Fruit fly (Drosophila melanogaster) whole organism, embryonic: ENCODE measurements around the gene Eig71Ed.

Experiments used
- Atf-2 ChIP-seq: fragments of 200-800 bp; sonication (Bioruptor generic); optimal IDR thresholded peaks from 2 replicates; lab custom pipeline; 2016; ENCODE audit warnings: missing biosample characterization, missing genetic modification characterization
- Bgb ChIP-seq: fragments of 200-800 bp; sonication (Bioruptor generic); IDR thresholded peaks from 2 replicates; pipeline ENCODE4 v1.3.6; 2022; ENCODE audit warnings: missing biosample characterization, missing genetic modification characterization; ENCODE audit not compliant: partially characterized antibody
- CG11695 ChIP-seq: fragments of 200-800 bp; sonication (Bioruptor generic); IDR thresholded peaks from 3 replicates; pipeline ENCODE4 v1.3.6; 2022; ENCODE audit warnings: missing biosample characterization, missing genetic modification characterization
- CG15269 ChIP-seq: fragments of 200-800 bp; sonication (Bioruptor generic); optimal IDR thresholded peaks from 2 replicates; lab custom pipeline; 2018; ENCODE audit warnings: missing biosample characterization, mild to moderate bottlenecking, missing genetic modification characterization, moderate library complexity
- CG17328 ChIP-seq: fragments of 200-800 bp; sonication (Bioruptor generic); IDR thresholded peaks from 2 replicates; pipeline ENCODE4 v1.3.6; 2022; ENCODE audit warnings: missing biosample characterization, missing genetic modification characterization
- CG17612 ChIP-seq: fragments of 200-800 bp; sonication (Bioruptor generic); IDR thresholded peaks from 2 replicates; pipeline ENCODE4 v1.3.6; 2022; ENCODE audit warnings: missing biosample characterization, missing genetic modification characterization
- CG2875 ChIP-seq: fragments of 200-800 bp; sonication (Bioruptor generic); optimal IDR thresholded peaks from 2 replicates; lab custom pipeline; 2017; ENCODE audit warnings: missing biosample characterization, mild to moderate bottlenecking, missing genetic modification characterization, missing genetic modification reagents
- CG34224 ChIP-seq: fragments of 200-800 bp; sonication (Bioruptor generic); IDR thresholded peaks from 3 replicates; pipeline ENCODE4 v1.3.6; 2022; ENCODE audit warnings: missing biosample characterization, missing genetic modification characterization; ENCODE audit not compliant: partially characterized antibody
- CG5245 ChIP-seq: fragments of 200-800 bp; sonication (Bioruptor generic); optimal IDR thresholded peaks from 3 replicates; lab custom pipeline; 2016; ENCODE audit warnings: missing biosample characterization, missing genetic modification characterization
- CG6175 ChIP-seq: fragments of 200-800 bp; sonication (Bioruptor generic); IDR thresholded peaks from 3 replicates; pipeline ENCODE4 v1.3.6; 2022; ENCODE audit warnings: missing biosample characterization, missing genetic modification characterization
- CG6254 ChIP-seq: fragments of 200-800 bp; sonication (Bioruptor generic); optimal IDR thresholded peaks from 3 replicates; lab custom pipeline; 2017; ENCODE audit warnings: mild to moderate bottlenecking, missing biosample characterization, missing genetic modification reagents, missing genetic modification characterization
- CG7357 ChIP-seq: fragments of 200-800 bp; sonication (Bioruptor generic); IDR thresholded peaks from 3 replicates; pipeline ENCODE4 v1.3.6; 2022; ENCODE audit warnings: missing biosample characterization, missing genetic modification characterization
- CG7556 ChIP-seq: fragments of 200-800 bp; sonication (Bioruptor generic); optimal IDR thresholded peaks from 2 replicates; lab custom pipeline; 2017; ENCODE audit warnings: missing biosample characterization, mild to moderate bottlenecking, missing genetic modification characterization
- CG8765 ChIP-seq: fragments of 200-800 bp; sonication (Bioruptor generic); IDR thresholded peaks from 2 replicates; pipeline ENCODE4 v1.3.6; 2022; ENCODE audit warnings: missing biosample characterization, missing genetic modification characterization
- CG8944 ChIP-seq: fragments of 200-800 bp; sonication (Bioruptor generic); optimal IDR thresholded peaks from 3 replicates; lab custom pipeline; 2016; ENCODE audit warnings: missing biosample characterization, missing genetic modification characterization
- CG9609 ChIP-seq: fragments of 200-800 bp; sonication (Bioruptor generic); optimal IDR thresholded peaks from 3 replicates; lab custom pipeline; 2016; ENCODE audit warnings: missing biosample characterization, missing genetic modification characterization
- CHES-1-like ChIP-seq: fragments of 200-800 bp; sonication (Bioruptor generic); optimal IDR thresholded peaks from 2 replicates; lab custom pipeline; 2016; ENCODE audit warnings: missing biosample characterization, missing genetic modification characterization
- Dad ChIP-seq: fragments of 200-800 bp; sonication (Bioruptor generic); optimal IDR thresholded peaks from 3 replicates; lab custom pipeline; 2016; ENCODE audit warnings: missing biosample characterization, missing genetic modification characterization
- Dfd ChIP-seq, 2 experiments: fragments of >200 bp; optimal IDR thresholded peaks; 2 replicates each; lab custom pipeline; 2017; ENCODE audit warnings: missing biosample characterization in 2 of 2, missing genetic modification characterization in 2 of 2
- Gug ChIP-seq: fragments of 200-800 bp; sonication (Bioruptor generic); IDR thresholded peaks from 4 replicates; pipeline ENCODE4 v1.3.6; 2022; ENCODE audit warnings: missing biosample characterization, missing genetic modification characterization
- HLH3B ChIP-seq: fragments of 200-800 bp; sonication (Bioruptor generic); IDR thresholded peaks from 2 replicates; pipeline ENCODE4 v1.3.6; 2022; ENCODE audit warnings: missing biosample characterization, missing genetic modification characterization
- Hmr ChIP-seq: fragments of 200-800 bp; sonication (Bioruptor generic); optimal IDR thresholded peaks from 3 replicates; lab custom pipeline; 2017; ENCODE audit warnings: mild to moderate bottlenecking, missing biosample characterization, missing genetic modification reagents, missing genetic modification characterization
- Max ChIP-seq: fragments of 200-800 bp; sonication (Bioruptor generic); optimal IDR thresholded peaks from 2 replicates; lab custom pipeline; 2016; ENCODE audit warnings: missing biosample characterization, mild to moderate bottlenecking, missing genetic modification characterization
- NC2α ChIP-seq: fragments of 200-800 bp; sonication (Bioruptor generic); optimal IDR thresholded peaks from 2 replicates; lab custom pipeline; 2016; ENCODE audit warnings: missing biosample characterization, missing genetic modification characterization
- Pdp1 ChIP-seq, 2 experiments: fragments of 200-800 bp; sonication (Bioruptor generic); optimal IDR thresholded peaks; 3 replicates each; lab custom pipeline; 2016; ENCODE audit warnings: missing biosample characterization in 2 of 2, missing genetic modification characterization in 2 of 2, mild to moderate bottlenecking in 1 of 2, moderate library complexity in 1 of 2
- Sin3A ChIP-seq: fragments of >200 bp; optimal IDR thresholded peaks from 2 replicates; lab custom pipeline; 2018
- Stat92E ChIP-seq, 3 experiments: fragments of >200 bp in 2 of 3; fragments of 200-800 bp in 1 of 3; sonication (Bioruptor generic) in 1 of 3; optimal IDR thresholded peaks; 2 replicates each; lab custom pipeline; 2017 to 2019; ENCODE audit warnings: missing biosample characterization in 3 of 3, missing genetic modification characterization in 3 of 3, mild to moderate bottlenecking in 1 of 3, moderate library complexity in 1 of 3
- Tbp ChIP-seq: fragments of >200 bp; optimal IDR thresholded peaks from 2 replicates; lab custom pipeline; 2018; ENCODE audit warnings: missing biosample characterization, missing genetic modification characterization
- Vsx1 ChIP-seq: fragments of 200-800 bp; sonication (Bioruptor generic); optimal IDR thresholded peaks from 2 replicates; lab custom pipeline; 2017; ENCODE audit warnings: missing biosample characterization, mild to moderate bottlenecking, missing genetic modification characterization, missing genetic modification reagents
- ab ChIP-seq: fragments of 200-800 bp; sonication (Bioruptor generic); optimal IDR thresholded peaks from 2 replicates; lab custom pipeline; 2016; ENCODE audit warnings: missing biosample characterization, missing genetic modification characterization
- bowl ChIP-seq: fragments of 200-800 bp; sonication (Bioruptor generic); IDR thresholded peaks from 2 replicates; pipeline ENCODE4 v1.3.6; 2022; ENCODE audit warnings: missing biosample characterization, missing genetic modification characterization
- cg ChIP-seq: fragments of 200-800 bp; sonication (Bioruptor generic); optimal IDR thresholded peaks from 3 replicates; lab custom pipeline; 2019; ENCODE audit warnings: missing biosample characterization, mild to moderate bottlenecking, missing genetic modification characterization, moderate library complexity
- ci ChIP-seq: fragments of 200-800 bp; sonication (Bioruptor generic); IDR thresholded peaks from 3 replicates; pipeline ENCODE4 v1.3.6; 2022; ENCODE audit warnings: missing biosample characterization, missing genetic modification characterization
- corto ChIP-seq: fragments of 200-800 bp; sonication (Bioruptor generic); optimal IDR thresholded peaks from 2 replicates; lab custom pipeline; 2016; ENCODE audit warnings: missing biosample characterization, mild to moderate bottlenecking, missing genetic modification characterization, moderate library complexity
- eyg ChIP-seq: fragments of 200-800 bp; sonication (Bioruptor generic); optimal IDR thresholded peaks from 3 replicates; lab custom pipeline; 2016; ENCODE audit warnings: missing biosample characterization, missing genetic modification characterization
- fd102C ChIP-seq: fragments of 200-800 bp; sonication (Bioruptor generic); optimal IDR thresholded peaks from 2 replicates; lab custom pipeline; 2018; ENCODE audit warnings: missing biosample characterization, mild to moderate bottlenecking, missing genetic modification characterization, moderate library complexity
- gcm2 ChIP-seq: fragments of 200-800 bp; sonication (Bioruptor generic); optimal IDR thresholded peaks from 2 replicates; lab custom pipeline; 2016; ENCODE audit warnings: missing biosample characterization, missing genetic modification characterization
- mld ChIP-seq: fragments of 200-800 bp; sonication (Bioruptor generic); IDR thresholded peaks from 3 replicates; pipeline ENCODE4 v1.3.6; 2022; ENCODE audit warnings: missing biosample characterization, missing genetic modification characterization; ENCODE audit not compliant: partially characterized antibody
- onecut ChIP-seq: fragments of 200-800 bp; sonication (Bioruptor generic); IDR thresholded peaks from 2 replicates; pipeline ENCODE4 v1.3.6; 2022; ENCODE audit warnings: missing biosample characterization, missing genetic modification characterization
- otp ChIP-seq: fragments of 200-800 bp; sonication (Bioruptor generic); IDR thresholded peaks from 3 replicates; pipeline ENCODE4, ENCODE4 v1.3.6; 2022; ENCODE audit warnings: missing biosample characterization, missing genetic modification characterization
- run ChIP-seq: fragments of 200-800 bp; sonication (Bioruptor generic); optimal IDR thresholded peaks from 3 replicates; lab custom pipeline; 2018; ENCODE audit warnings: missing biosample characterization, mild to moderate bottlenecking, missing genetic modification characterization
- salm ChIP-seq: fragments of 200-800 bp; sonication (Bioruptor generic); optimal IDR thresholded peaks from 2 replicates; lab custom pipeline; 2018; ENCODE audit warnings: missing biosample characterization, mild to moderate bottlenecking, missing genetic modification characterization
- sc ChIP-seq, 3 experiments: fragments of >200 bp in 2 of 3; fragments of 200-800 bp in 1 of 3; sonication (Bioruptor generic) in 1 of 3; optimal IDR thresholded peaks; 2 replicates in 2 of 3; 3 replicates in 1 of 3; lab custom pipeline; 2017; ENCODE audit warnings: mild to moderate bottlenecking in 1 of 3, missing biosample characterization in 1 of 3, missing genetic modification characterization in 1 of 3, missing genetic modification reagents in 1 of 3
- sima ChIP-seq: fragments of 200-800 bp; sonication (Bioruptor generic); optimal IDR thresholded peaks from 2 replicates; lab custom pipeline; 2016; ENCODE audit warnings: missing biosample characterization, missing genetic modification characterization
- slou ChIP-seq: fragments of 200-800 bp; sonication (Bioruptor generic); optimal IDR thresholded peaks from 3 replicates; lab custom pipeline; 2016; ENCODE audit warnings: missing biosample characterization, missing genetic modification characterization
- sna ChIP-seq: fragments of 200-800 bp; sonication (Bioruptor generic); IDR thresholded peaks from 2 replicates; pipeline ENCODE4 v1.3.6; 2022; ENCODE audit warnings: missing biosample characterization, missing genetic modification characterization; ENCODE audit not compliant: partially characterized antibody
- sr ChIP-seq: fragments of 200-800 bp; sonication (Bioruptor generic); IDR thresholded peaks from 3 replicates; pipeline ENCODE4 v1.3.6; 2022; ENCODE audit warnings: missing biosample characterization, missing genetic modification characterization
- tup ChIP-seq: fragments of 200-800 bp; sonication (Bioruptor generic); optimal IDR thresholded peaks from 2 replicates; lab custom pipeline; 2016; ENCODE audit warnings: missing biosample characterization, mild to moderate bottlenecking, missing genetic modification characterization, moderate library complexity
- wor ChIP-seq: fragments of 200-800 bp; sonication (Bioruptor generic); IDR thresholded peaks from 2 replicates; pipeline ENCODE4 v1.3.6; 2022; ENCODE audit warnings: missing biosample characterization, missing genetic modification characterization

Gene Eig71Ed

DNA sequence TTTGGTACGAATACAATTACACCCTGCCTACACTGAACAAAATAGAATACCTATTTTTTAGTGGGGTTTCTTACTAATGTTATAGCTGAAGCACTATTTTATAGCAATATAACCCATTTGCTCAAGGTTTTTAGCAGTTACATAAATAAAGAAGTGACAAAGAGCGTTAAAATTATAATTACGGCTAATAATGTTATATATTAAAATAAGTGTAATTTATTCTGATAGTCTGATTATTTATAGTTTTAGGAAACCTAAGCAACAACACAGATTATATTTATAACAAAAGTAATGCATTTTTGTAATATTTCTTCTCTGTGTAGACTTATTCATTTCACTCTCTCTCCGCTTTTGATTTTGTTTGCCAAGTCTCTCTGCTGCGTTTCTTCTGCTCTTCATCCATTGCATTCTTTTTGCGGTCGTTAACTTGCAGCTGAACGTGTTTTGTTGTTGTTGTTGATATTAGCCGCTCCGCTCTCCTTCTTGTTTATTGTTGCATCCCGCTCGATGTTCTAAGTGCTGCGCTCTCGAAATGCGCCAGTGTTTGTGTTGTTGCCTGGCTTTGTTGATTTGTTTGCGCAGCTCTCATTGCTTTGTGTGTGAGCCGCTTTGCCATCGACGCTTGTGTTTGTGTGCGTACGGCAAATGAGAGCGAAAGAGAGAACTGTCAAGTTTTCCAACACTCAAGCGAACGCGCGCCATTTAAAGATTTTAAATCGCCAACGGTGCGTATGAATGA is 26.5 kb upstream of the Eig71Ed start (continued):
- TF ChIP-seq CG2875 (GFP tag; lab: Kevin White, UChicago): peak; percentile 89
- no peak; the same call in 2 of the 3 replicates for TF ChIP-seq sr
- TF ChIP-seq Bgb (GFP tag; lab: Robert Waterston, UW): no peak
- peak; percentile 73 for TF ChIP-seq CG5245 (GFP tag; lab: Kevin White, UChicago)
- peak; percentile 88 for TF ChIP-seq Hmr
- peak; percentile 53 to 64 for TF ChIP-seq Pdp1 (GFP tag; optimal IDR thresholded peaks at IDR 0.05; lab: Kevin White, UChicago)
- TF ChIP-seq run: peak; percentile 89
- TF ChIP-seq slou (GFP tag; lab: Kevin White, UChicago): peak; percentile 81
- peak; percentile 62 for TF ChIP-seq corto (GFP tag; lab: Kevin White, UChicago)
- no peak for TF ChIP-seq Tbp (GFP tag; lab: Kevin White, UChicago)
- peak; percentile 45; the same call in 1 of the 2 replicates for TF ChIP-seq CG17612
- peak; percentile 84 for TF ChIP-seq CG7357 (GFP tag; lab: Robert Waterston, UW)
- TF ChIP-seq otp (GFP tag; lab: Robert Waterston, UW): peak; percentile 21; the same call in 1 of the 3 replicates
- peak in 1 of 3 experiments; percentile 74 for TF ChIP-seq Stat92E (GFP tag; optimal IDR thresholded peaks at IDR 0.05; lab: Kevin White, UChicago)
- TF ChIP-seq sc (optimal IDR thresholded peaks at IDR 0.05; lab: Kevin White, UChicago): no peak
- peak; percentile 90 for TF ChIP-seq sc (GFP tag; optimal IDR thresholded peaks at IDR 0.05; lab: Kevin White, UChicago)
- TF ChIP-seq Max (GFP tag; lab: Kevin White, UChicago): peak; percentile 73
- peak; percentile 1 for TF ChIP-seq CHES-1-like
- TF ChIP-seq wor: peak; percentile 91
- TF ChIP-seq Sin3A (lab: Kevin White, UChicago): no peak
- TF ChIP-seq CG9609 (GFP tag; lab: Kevin White, UChicago): peak; percentile 22
- no peak for TF ChIP-seq mld
- no peak for TF ChIP-seq sima (GFP tag; lab: Kevin White, UChicago)
- no peak for TF ChIP-seq Dad (GFP tag; lab: Kevin White, UChicago)
- TF ChIP-seq salm: peak; percentile 90
- TF ChIP-seq Atf-2 (GFP tag; lab: Kevin White, UChicago): peak; percentile 20
- peak; percentile 78 for TF ChIP-seq HLH3B (GFP tag; lab: Robert Waterston, UW)
- TF ChIP-seq onecut (GFP tag; lab: Robert Waterston, UW): peak; percentile 45
- no peak for TF ChIP-seq fd102C (GFP tag; lab: Kevin White, UChicago)
- no peak for TF ChIP-seq CG34224
- TF ChIP-seq Dfd (GFP tag; optimal IDR thresholded peaks at IDR 0.05; lab: Kevin White, UChicago): no peak
- peak; percentile 34; the same call in 1 of the 2 replicates for TF ChIP-seq CG8765 (GFP tag; lab: Robert Waterston, UW)
- TF ChIP-seq Vsx1 (GFP tag; lab: Kevin White, UChicago): peak; percentile 87
- TF ChIP-seq CG8944: no peak
- peak; percentile 95 for TF ChIP-seq CG7556 (GFP tag; lab: Kevin White, UChicago)
- no peak for TF ChIP-seq ab (GFP tag; lab: Kevin White, UChicago)
- no peak for TF ChIP-seq CG6175 (GFP tag; lab: Robert Waterston, UW)
- no peak for TF ChIP-seq eyg (GFP tag; lab: Kevin White, UChicago)
- TF ChIP-seq Gug (GFP tag; lab: Robert Waterston, UW): peak; percentile 65; the same call in 3 of the 4 replicates
- TF ChIP-seq gcm2 (GFP tag; lab: Kevin White, UChicago): no peak
- peak; percentile 87 for TF ChIP-seq CG6254 (GFP tag; lab: Kevin White, UChicago)
- peak; percentile 92 for TF ChIP-seq CG15269 (tag; lab: Kevin White, UChicago)
- peak; percentile 16 for TF ChIP-seq tup
- TF ChIP-seq CG17328 (GFP tag; lab: Robert Waterston, UW): peak; percentile 74
- peak; percentile 72 for TF ChIP-seq ci
- TF ChIP-seq sna (GFP tag; lab: Robert Waterston, UW): no peak
- peak; percentile 89 for TF ChIP-seq cg (GFP tag; lab: Kevin White, UChicago)
- TF ChIP-seq bowl (GFP tag; lab: Robert Waterston, UW): 0 out of 2 replicates have a peak, but pooled peaks have one; percentile 11
- TF ChIP-seq NC2α: no peak
- TF ChIP-seq CG11695: peak; percentile 89
